Fruit fly (Drosophila melanogaster) whole organism, embryonic: ENCODE measurements around the gene CG18302.

Experiments
- ATbp ChIP-seq: fragments of 200-800 bp; sonication (Bioruptor generic); optimal IDR thresholded peaks from 2 replicates; lab custom pipeline; 2017; ENCODE audit warnings: missing biosample characterization, mild to moderate bottlenecking, missing genetic modification characterization, missing genetic modification reagents
- Adf1 ChIP-seq: fragments of 200-800 bp; sonication (Bioruptor generic); IDR thresholded peaks from 2 replicates; pipeline ENCODE4 v1.3.6; 2022; ENCODE audit warnings: missing biosample characterization, missing genetic modification characterization
- B-H1 ChIP-seq: fragments of 200-800 bp; sonication (Bioruptor generic); IDR thresholded peaks from 3 replicates; pipeline ENCODE4 v1.3.6; 2022; ENCODE audit warnings: missing biosample characterization, missing genetic modification characterization
- CG10274 ChIP-seq: fragments of 200-800 bp; sonication (Bioruptor generic); optimal IDR thresholded peaks from 3 replicates; lab custom pipeline; 2017; ENCODE audit warnings: missing biosample characterization, mild to moderate bottlenecking, missing genetic modification characterization
- CG10366 ChIP-seq: fragments of 200-800 bp; sonication (Bioruptor generic); IDR thresholded peaks from 2 replicates; pipeline ENCODE4 v1.3.6; 2022; ENCODE audit warnings: missing biosample characterization, missing genetic modification characterization
- CG10431 ChIP-seq: fragments of 200-800 bp; sonication (Bioruptor generic); optimal IDR thresholded peaks from 3 replicates; lab custom pipeline; 2018; ENCODE audit warnings: missing biosample characterization, mild to moderate bottlenecking, missing genetic modification characterization
- CG10959 ChIP-seq: fragments of 200-800 bp; sonication (Bioruptor generic); IDR thresholded peaks from 2 replicates; pipeline ENCODE4 v1.3.6; 2022; ENCODE audit warnings: missing biosample characterization, missing genetic modification characterization
- CG11504 ChIP-seq: fragments of 200-800 bp; sonication (Bioruptor generic); optimal IDR thresholded peaks from 3 replicates; lab custom pipeline; 2019; ENCODE audit warnings: missing biosample characterization, mild to moderate bottlenecking, missing genetic modification characterization, moderate library complexity
- CG12219 ChIP-seq: fragments of 200-800 bp; sonication (Bioruptor generic); optimal IDR thresholded peaks from 3 replicates; lab custom pipeline; 2018; ENCODE audit warnings: missing biosample characterization, mild to moderate bottlenecking, missing genetic modification characterization
- CG12659 ChIP-seq: fragments of 200-800 bp; sonication (Bioruptor generic); optimal IDR thresholded peaks from 3 replicates; lab custom pipeline; 2017; ENCODE audit warnings: mild to moderate bottlenecking, missing biosample characterization, missing genetic modification reagents, missing genetic modification characterization
- CG14860 ChIP-seq: fragments of 200-800 bp; sonication (Bioruptor generic); IDR thresholded peaks from 3 replicates; pipeline ENCODE4 v1.3.6; 2022; ENCODE audit warnings: missing biosample characterization, missing genetic modification characterization; ENCODE audit not compliant: partially characterized antibody
- CG15073 ChIP-seq: fragments of 200-800 bp; sonication (Bioruptor generic); optimal IDR thresholded peaks from 2 replicates; lab custom pipeline; 2016; ENCODE audit warnings: missing biosample characterization, missing genetic modification characterization
- CG16863 ChIP-seq: fragments of 200-800 bp; sonication (Bioruptor generic); optimal IDR thresholded peaks from 3 replicates; lab custom pipeline; 2016; ENCODE audit warnings: missing biosample characterization, missing genetic modification characterization
- CG17612 ChIP-seq: fragments of 200-800 bp; sonication (Bioruptor generic); IDR thresholded peaks from 2 replicates; pipeline ENCODE4 v1.3.6; 2022; ENCODE audit warnings: missing biosample characterization, missing genetic modification characterization
- CG18476 ChIP-seq: fragments of 200-800 bp; sonication (Bioruptor generic); optimal IDR thresholded peaks from 2 replicates; lab custom pipeline; 2016; ENCODE audit warnings: missing biosample characterization, mild to moderate bottlenecking, missing genetic modification characterization
- CG31224 ChIP-seq: fragments of 200-800 bp; sonication (Bioruptor generic); IDR thresholded peaks from 2 replicates; pipeline ENCODE4 v1.3.6; 2022; ENCODE audit warnings: missing biosample characterization, missing genetic modification characterization
- CG4404 ChIP-seq: fragments of 200-800 bp; sonication (Bioruptor generic); IDR thresholded peaks from 2 replicates; pipeline ENCODE4 v1.3.6; 2022; ENCODE audit warnings: missing biosample characterization, missing genetic modification characterization
- CG4730 ChIP-seq: fragments of 200-800 bp; sonication (Bioruptor generic); IDR thresholded peaks from 2 replicates; pipeline ENCODE4 v1.3.6; 2022; ENCODE audit warnings: missing biosample characterization, missing genetic modification characterization
- CG6813 ChIP-seq: fragments of 200-800 bp; sonication (Bioruptor generic); optimal IDR thresholded peaks from 2 replicates; lab custom pipeline; 2017; ENCODE audit warnings: missing biosample characterization, missing genetic modification characterization, mild to moderate bottlenecking, moderate library complexity, missing genetic modification reagents
- CG7372 ChIP-seq: fragments of 200-800 bp; sonication (Bioruptor generic); IDR thresholded peaks from 2 replicates; pipeline ENCODE4 v1.3.6; 2022; ENCODE audit warnings: missing biosample characterization, missing genetic modification characterization
- CG7839 ChIP-seq: fragments of 200-800 bp; sonication (Bioruptor generic); optimal IDR thresholded peaks from 3 replicates; lab custom pipeline; 2018; ENCODE audit warnings: missing biosample characterization, mild to moderate bottlenecking, missing genetic modification characterization, moderate library complexity
- CG8944 ChIP-seq: fragments of 200-800 bp; sonication (Bioruptor generic); optimal IDR thresholded peaks from 3 replicates; lab custom pipeline; 2016; ENCODE audit warnings: missing biosample characterization, missing genetic modification characterization
- Camta ChIP-seq: fragments of 200-800 bp; sonication (Bioruptor generic); optimal IDR thresholded peaks from 2 replicates; lab custom pipeline; 2016; ENCODE audit warnings: missing biosample characterization, missing genetic modification characterization
- CoRest ChIP-seq: fragments of 200-800 bp; sonication (Bioruptor generic); optimal IDR thresholded peaks from 3 replicates; lab custom pipeline; 2018; ENCODE audit warnings: missing biosample characterization, mild to moderate bottlenecking, missing genetic modification characterization, moderate library complexity
- Dip3 ChIP-seq: fragments of 200-800 bp; sonication (Bioruptor generic); optimal IDR thresholded peaks from 3 replicates; lab custom pipeline; 2016; ENCODE audit warnings: missing biosample characterization, missing genetic modification characterization
- HLH3B ChIP-seq: fragments of 200-800 bp; sonication (Bioruptor generic); IDR thresholded peaks from 2 replicates; pipeline ENCODE4 v1.3.6; 2022; ENCODE audit warnings: missing biosample characterization, missing genetic modification characterization
- Meics ChIP-seq: fragments of 200-800 bp; sonication (Bioruptor generic); optimal IDR thresholded peaks from 2 replicates; lab custom pipeline; 2017; ENCODE audit warnings: missing biosample characterization, mild to moderate bottlenecking, missing genetic modification characterization
- Myb ChIP-seq: fragments of 200-800 bp; sonication (Bioruptor generic); optimal IDR thresholded peaks from 2 replicates; lab custom pipeline; 2016; ENCODE audit warnings: missing biosample characterization, missing genetic modification characterization
- Opbp ChIP-seq: fragments of 200-800 bp; sonication (Bioruptor generic); IDR thresholded peaks from 3 replicates; pipeline ENCODE4 v1.3.6; 2022; ENCODE audit warnings: missing biosample characterization, missing genetic modification characterization; ENCODE audit not compliant: partially characterized antibody
- bcd ChIP-seq: fragments of 200-800 bp; sonication (Bioruptor generic); optimal IDR thresholded peaks from 2 replicates; lab custom pipeline; 2017; ENCODE audit warnings: missing biosample characterization, mild to moderate bottlenecking, missing genetic modification characterization
- cato ChIP-seq: fragments of 200-800 bp; sonication (Bioruptor generic); optimal IDR thresholded peaks from 2 replicates; lab custom pipeline; 2016; ENCODE audit warnings: missing biosample characterization, missing genetic modification characterization, borderline replicate concordance
- crc ChIP-seq: fragments of 200-800 bp; sonication (Bioruptor generic); optimal IDR thresholded peaks from 2 replicates; lab custom pipeline; 2016; ENCODE audit warnings: missing biosample characterization, missing genetic modification characterization
- dpn ChIP-seq, 2 experiments: fragments of 200-800 bp; sonication (Bioruptor generic); optimal IDR thresholded peaks; 3 replicates each; lab custom pipeline; 2016; ENCODE audit warnings: missing biosample characterization in 2 of 2, missing genetic modification characterization in 2 of 2
- ems ChIP-seq: fragments of 200-800 bp; sonication (Bioruptor generic); optimal IDR thresholded peaks from 3 replicates; lab custom pipeline; 2016; ENCODE audit warnings: missing biosample characterization, missing genetic modification characterization
- eyg ChIP-seq: fragments of 200-800 bp; sonication (Bioruptor generic); optimal IDR thresholded peaks from 3 replicates; lab custom pipeline; 2016; ENCODE audit warnings: missing biosample characterization, missing genetic modification characterization
- fd3F ChIP-seq: fragments of 200-800 bp; sonication (Bioruptor generic); optimal IDR thresholded peaks from 2 replicates; lab custom pipeline; 2018; ENCODE audit warnings: missing biosample characterization, mild to moderate bottlenecking, missing genetic modification characterization, moderate library complexity
- fu2 ChIP-seq: fragments of 200-800 bp; sonication (Bioruptor generic); optimal IDR thresholded peaks from 2 replicates; lab custom pipeline; 2016; ENCODE audit warnings: missing biosample characterization, missing genetic modification characterization
- hkb ChIP-seq, 2 experiments: fragments of 200-800 bp in 1 of 2; fragments of >200 bp in 1 of 2; sonication (Bioruptor generic) in 1 of 2; IDR thresholded peaks in 1 of 2; optimal IDR thresholded peaks in 1 of 2; 2 replicates each; pipeline versions ENCODE4 v1.3.6 to Lab custom; 2017 to 2022; ENCODE audit warnings: missing biosample characterization in 1 of 2, missing genetic modification characterization in 1 of 2
- nau ChIP-seq: fragments of 200-800 bp; sonication (Bioruptor generic); optimal IDR thresholded peaks from 3 replicates; lab custom pipeline; 2017; ENCODE audit warnings: missing biosample characterization, mild to moderate bottlenecking, missing genetic modification characterization, missing genetic modification reagents
- odd ChIP-seq: fragments of 200-800 bp; sonication (Bioruptor generic); optimal IDR thresholded peaks from 2 replicates; lab custom pipeline; 2017; ENCODE audit warnings: missing biosample characterization, mild to moderate bottlenecking, missing genetic modification characterization
- pan ChIP-seq, 4 experiments: fragments of >200 bp in 3 of 4; fragments of 200-800 bp in 1 of 4; sonication (Bioruptor generic) in 1 of 4; optimal IDR thresholded peaks in 3 of 4; IDR thresholded peaks in 1 of 4; 2 replicates each; pipeline versions ENCODE4 v1.3.6 to Lab custom; 2017 to 2022; ENCODE audit warnings: missing biosample characterization in 2 of 4, missing genetic modification characterization in 2 of 4, mixed read lengths in 1 of 4
- pnt ChIP-seq: fragments of 200-800 bp; sonication (Bioruptor generic); optimal IDR thresholded peaks from 3 replicates; lab custom pipeline; 2016; ENCODE audit warnings: missing biosample characterization, missing genetic modification characterization
- pros ChIP-seq: fragments of 200-800 bp; sonication (Bioruptor generic); optimal IDR thresholded peaks from 3 replicates; lab custom pipeline; 2019; ENCODE audit warnings: missing biosample characterization, mild to moderate bottlenecking, missing genetic modification characterization, moderate library complexity
- pum ChIP-seq: fragments of 200-800 bp; sonication (Bioruptor generic); optimal IDR thresholded peaks from 2 replicates; lab custom pipeline; 2016; ENCODE audit warnings: missing biosample characterization, missing genetic modification characterization
- schlank ChIP-seq: fragments of 200-800 bp; sonication (Bioruptor generic); optimal IDR thresholded peaks from 2 replicates; lab custom pipeline; 2018; ENCODE audit warnings: missing biosample characterization, mild to moderate bottlenecking, missing genetic modification characterization
- scrt ChIP-seq: fragments of 200-800 bp; sonication (Bioruptor generic); optimal IDR thresholded peaks from 2 replicates; lab custom pipeline; 2018; ENCODE audit warnings: missing biosample characterization, mild to moderate bottlenecking, missing genetic modification characterization, moderate library complexity
- sob ChIP-seq: fragments of 200-800 bp; sonication (Bioruptor generic); IDR thresholded peaks from 2 replicates; pipeline ENCODE4 v1.3.6; 2022; ENCODE audit warnings: missing biosample characterization, missing genetic modification characterization
- vvl ChIP-seq: fragments of 200-800 bp; sonication (Bioruptor generic); IDR thresholded peaks from 2 replicates; pipeline ENCODE4 v1.3.6; 2022; ENCODE audit warnings: missing biosample characterization, missing genetic modification characterization

Gene CG18302

dm6 chr2L:10565674-10566073, 31.6 kb downstream of the CG18302 start (continued):
- TF ChIP-seq CG31224 (GFP tag; lab: Robert Waterston, UW) (peak; percentile 51; the same call in 1 of the 2 replicates), pan (optimal IDR thresholded peaks at IDR 0.05; lab: Kevin White, UChicago) (no peak), pan (GFP tag; optimal IDR thresholded peaks at IDR 0.05 in 1 of 2, IDR thresholded peaks at IDR 0.05 in 1 of 2) (peak in 1 of 2 experiments; percentile 52), CG10959 (GFP tag; lab: Robert Waterston, UW) (no peak), pros (GFP tag; lab: Kevin White, UChicago) (no peak), crc (GFP tag; lab: Kevin White, UChicago) (peak; percentile 17), CG18476 (GFP tag; lab: Kevin White, UChicago) (peak; percentile 7), hkb (optimal IDR thresholded peaks at IDR 0.05; lab: Kevin White, UChicago) (no peak), hkb (GFP tag; IDR thresholded peaks at IDR 0.05; lab: Robert Waterston, UW) (peak; percentile 67; the same call in 1 of the 2 replicates), CG14860 (GFP tag; lab: Robert Waterston, UW) (no peak), CG6813 (GFP tag; lab: Kevin White, UChicago) (peak; percentile 57), CG7372 (GFP tag; lab: Robert Waterston, UW) (peak; percentile 31; the same call in 1 of the 2 replicates), CG4730 (GFP tag; lab: Robert Waterston, UW) (peak; percentile 42; the same call in 1 of the 2 replicates), schlank (peak; percentile 9), dpn (GFP tag; optimal IDR thresholded peaks at IDR 0.05; lab: Kevin White, UChicago) (peak; percentile 25 to 37), CG12219 (GFP tag; lab: Kevin White, UChicago) (peak; percentile 48), B-H1 (GFP tag; lab: Robert Waterston, UW) (peak; percentile 44; the same call in 1 of the 3 replicates), ems (GFP tag; lab: Kevin White, UChicago) (peak; percentile 6), Dip3 (GFP tag; lab: Kevin White, UChicago) (peak; percentile 35), scrt (GFP tag; lab: Kevin White, UChicago) (peak; percentile 57), pum (GFP tag; lab: Kevin White, UChicago) (peak; percentile 14), Opbp (GFP tag; lab: Robert Waterston, UW) (no peak), CG10274 (GFP tag; lab: Kevin White, UChicago) (peak; percentile 19), CoRest (peak; percentile 39), ATbp (GFP tag; lab: Kevin White, UChicago) (no peak), CG10366 (GFP tag; lab: Robert Waterston, UW) (0 out of 2 replicates have a peak, but pooled peaks have one; percentile 26), CG11504 (tag; lab: Kevin White, UChicago) (peak; percentile 60), Adf1 (GFP tag; lab: Robert Waterston, UW) (peak; percentile 50; the same call in 1 of the 2 replicates), cato (GFP tag; lab: Kevin White, UChicago) (no peak), CG12659 (GFP tag; lab: Kevin White, UChicago) (peak; percentile 35), HLH3B (GFP tag; lab: Robert Waterston, UW) (peak; percentile 56; the same call in 1 of the 2 replicates), CG16863 (GFP tag; lab: Kevin White, UChicago) (peak; percentile 4), CG8944 (peak; percentile 17), fu2 (GFP tag; lab: Kevin White, UChicago) (peak; percentile 13), Camta (GFP tag; lab: Kevin White, UChicago) (peak; percentile 12), CG10431 (GFP tag; lab: Kevin White, UChicago) (no peak), pnt (GFP tag; lab: Kevin White, UChicago) (no peak), odd (peak; percentile 9), CG15073 (GFP tag; lab: Kevin White, UChicago) (no peak), sob (GFP tag; lab: Robert Waterston, UW) (peak; percentile 63), nau (GFP tag; lab: Kevin White, UChicago) (peak; percentile 1), fd3F (GFP tag; lab: Kevin White, UChicago) (peak; percentile 19), CG4404 (GFP tag; lab: Robert Waterston, UW) (peak; percentile 34; the same call in 1 of the 2 replicates), CG17612 (GFP tag; lab: Robert Waterston, UW) (no peak), vvl (GFP tag; lab: Robert Waterston, UW) (peak; percentile 53; the same call in 1 of the 2 replicates), eyg (GFP tag; lab: Kevin White, UChicago) (peak; percentile 20), Meics (GFP tag; lab: Kevin White, UChicago) (peak; percentile 72), Myb (GFP tag; lab: Kevin White, UChicago) (peak; percentile 40), bcd (peak; percentile 41), CG7839 (tag; lab: Kevin White, UChicago) (peak; percentile 57)
